Worm (Caenorhabditis elegans) whole organism, L2 larva: ENCODE results near the gene lig-4.

Experiments used
- ZK546.5 ChIP-seq: sonication (generic microtip); optimal IDR thresholded peaks from 2 replicates; lab custom pipeline; 2017; ENCODE audit warnings: missing biosample characterization, missing genetic modification characterization
- aly-2 ChIP-seq: fragments of 150-350 bp; optimal IDR thresholded peaks from 2 replicates; lab custom pipeline; 2014; ENCODE audit warnings: missing biosample characterization, missing genetic modification characterization
- blmp-1 ChIP-seq: sonication (generic microtip); optimal IDR thresholded peaks from 2 replicates; lab custom pipeline; 2017; ENCODE audit warnings: missing genetic modification characterization, mild to moderate bottlenecking, missing compliant biosample characterization, antibody characterized with exemption, moderate library complexity; ENCODE audit not compliant: insufficient read depth
- ceh-82 ChIP-seq: fragments of 150-350 bp; optimal IDR thresholded peaks from 2 replicates; lab custom pipeline; 2014; ENCODE audit warnings: missing biosample characterization, missing genetic modification characterization
- crh-2 ChIP-seq: sonication (generic microtip); optimal IDR thresholded peaks from 2 replicates; lab custom pipeline; 2017; ENCODE audit warnings: missing biosample characterization, missing genetic modification characterization
- egl-27 ChIP-seq: sonication (generic microtip); optimal IDR thresholded peaks from 3 replicates; lab custom pipeline; 2017; ENCODE audit warnings: missing biosample characterization, missing genetic modification reagents, missing genetic modification characterization
- elt-1 ChIP-seq: fragments of 150-350 bp; optimal IDR thresholded peaks from 2 replicates; lab custom pipeline; 2014; ENCODE audit warnings: missing biosample characterization, missing genetic modification characterization
- elt-3 ChIP-seq: sonication (generic microtip); optimal IDR thresholded peaks from 2 replicates; lab custom pipeline; 2017; ENCODE audit warnings: missing biosample characterization, missing genetic modification characterization
- fos-1 ChIP-seq: fragments of 150-350 bp; optimal IDR thresholded peaks from 2 replicates; lab custom pipeline; 2014; ENCODE audit warnings: missing biosample characterization, missing genetic modification characterization
- lin-11 ChIP-seq: fragments of 150-350 bp; sonication (generic microtip); optimal IDR thresholded peaks from 2 replicates; lab custom pipeline; 2014; ENCODE audit warnings: missing biosample characterization, missing genetic modification characterization, inconsistent platforms, mixed read lengths
- lin-13 ChIP-seq: fragments of 150-350 bp; optimal IDR thresholded peaks from 2 replicates; lab custom pipeline; 2014; ENCODE audit warnings: missing biosample characterization, missing genetic modification reagents, missing genetic modification characterization
- lin-39 ChIP-seq: fragments of 150-350 bp; optimal IDR thresholded peaks from 2 replicates; lab custom pipeline; 2014; ENCODE audit warnings: missing biosample characterization, missing genetic modification reagents, missing genetic modification characterization
- mbf-1 ChIP-seq: sonication (generic microtip); optimal IDR thresholded peaks from 2 replicates; lab custom pipeline; 2017; ENCODE audit warnings: missing biosample characterization, missing genetic modification characterization
- mdl-1 ChIP-seq, 2 experiments: fragments of 150-350 bp in 1 of 2; sonication (generic microtip) in 1 of 2; optimal IDR thresholded peaks; 2 replicates each; lab custom pipeline; 2017; ENCODE audit warnings: missing biosample characterization in 2 of 2, missing genetic modification characterization in 2 of 2
- nhr-10 ChIP-seq: sonication (generic microtip); optimal IDR thresholded peaks from 2 replicates; lab custom pipeline; 2017; ENCODE audit warnings: missing biosample characterization, missing genetic modification characterization
- nhr-129 ChIP-seq: fragments of 150-350 bp; optimal IDR thresholded peaks from 2 replicates; lab custom pipeline; 2014; ENCODE audit warnings: missing biosample characterization, missing genetic modification characterization
- nhr-21 ChIP-seq: fragments of 150-350 bp; optimal IDR thresholded peaks from 2 replicates; lab custom pipeline; 2014; ENCODE audit warnings: missing biosample characterization, missing genetic modification characterization
- nhr-23 ChIP-seq: fragments of 150-350 bp; optimal IDR thresholded peaks from 2 replicates; lab custom pipeline; 2014; ENCODE audit warnings: missing biosample characterization, missing genetic modification reagents, missing genetic modification characterization
- nhr-237 ChIP-seq: fragments of 150-350 bp; optimal IDR thresholded peaks from 2 replicates; lab custom pipeline; 2014; ENCODE audit warnings: missing biosample characterization, missing genetic modification characterization
- nhr-25 ChIP-seq: fragments of 150-350 bp; sonication (generic microtip); optimal IDR thresholded peaks from 3 replicates; lab custom pipeline; 2014; ENCODE audit warnings: missing biosample characterization, missing genetic modification characterization
- nhr-6 ChIP-seq: fragments of 150-350 bp; optimal IDR thresholded peaks from 2 replicates; lab custom pipeline; 2014; ENCODE audit warnings: missing biosample characterization, missing genetic modification characterization
- nhr-77 ChIP-seq: fragments of 150-350 bp; optimal IDR thresholded peaks from 2 replicates; lab custom pipeline; 2014; ENCODE audit warnings: missing biosample characterization, missing genetic modification characterization
- peb-1 ChIP-seq: fragments of 150-350 bp; optimal IDR thresholded peaks from 2 replicates; lab custom pipeline; 2014; ENCODE audit warnings: missing biosample characterization, missing genetic modification characterization
- sma-3 ChIP-seq: sonication (generic microtip); optimal IDR thresholded peaks from 2 replicates; lab custom pipeline; 2016; ENCODE audit warnings: missing genetic modification reagents, missing genetic modification characterization, missing compliant biosample characterization
- sma-9 ChIP-seq, 2 experiments: fragments of 150-350 bp in 1 of 2; sonication (generic microtip) in 1 of 2; optimal IDR thresholded peaks; 2 replicates each; lab custom pipeline; 2014 to 2016; ENCODE audit warnings: missing genetic modification characterization in 2 of 2, mild to moderate bottlenecking in 1 of 2, missing biosample characterization in 1 of 2, missing compliant biosample characterization in 1 of 2, missing genetic modification reagents in 1 of 2, moderate library complexity in 1 of 2
- unc-39 ChIP-seq: fragments of 150-350 bp; optimal IDR thresholded peaks from 2 replicates; lab custom pipeline; 2014; ENCODE audit warnings: missing biosample characterization, missing genetic modification characterization
- unc-62 ChIP-seq: fragments of 150-350 bp; optimal IDR thresholded peaks from 2 replicates; lab custom pipeline; 2014; ENCODE audit warnings: missing biosample characterization, missing genetic modification reagents, missing genetic modification characterization
- ztf-1 ChIP-seq: fragments of 200-800 bp; sonication (Bioruptor generic); conservative IDR thresholded peaks from 2 replicates; pipeline ENCODE4 v1.3.6; 2022; ENCODE audit warnings: missing genetic modification characterization, missing compliant biosample characterization
- ztf-4 ChIP-seq: fragments of 150-350 bp; optimal IDR thresholded peaks from 2 replicates; lab custom pipeline; 2014; ENCODE audit warnings: missing biosample characterization, missing genetic modification characterization

Gene lig-4

ce11 chrIII:7489055-7489534, 32.2 kb upstream of the lig-4 start, which contains the start of gene mup-4:
mup-4 (minus strand) TSS chrIII:7489105.
- TF ChIP-seq nhr-25 (tag; lab: Kevin White, UChicago) (peak; percentile 37), sma-3 (GFP tag; lab: Kevin White, UChicago) (peak; percentile 59), fos-1 (tag; lab: Kevin White, UChicago) (peak; percentile 8), blmp-1 (tag; lab: Kevin White, UChicago) (peak; percentile 45), nhr-129 (tag; lab: Kevin White, UChicago) (no peak)

ce11 chrIII:7490061-7490460, 31.2 kb upstream of the lig-4 start:
- TF ChIP-seq unc-39 (tag; lab: Kevin White, UChicago) (no peak), blmp-1 (tag; lab: Kevin White, UChicago) (peak; percentile 55)

ce11 chrIII:7491931-7492330, 29.3 kb upstream of the lig-4 start:
- TF ChIP-seq mbf-1 (tag; lab: Kevin White, UChicago), result no peak
- TF ChIP-seq nhr-21 (tag; lab: Kevin White, UChicago), result peak; percentile 1
- TF ChIP-seq mdl-1 (tag; optimal IDR thresholded peaks at IDR 0.05; lab: Kevin White, UChicago), result no peak
- no peak for TF ChIP-seq unc-62 (GFP tag; lab: Kevin White, UChicago)

- TF ChIP-seq lin-11 (tag; lab: Kevin White, UChicago) (no peak), ZK546.5 (tag; lab: Kevin White, UChicago) (no peak), lin-39 (tag; lab: Kevin White, UChicago) (no peak), sma-9 (GFP tag; optimal IDR thresholded peaks at IDR 0.05; lab: Kevin White, UChicago) (no peak), sma-9 (tag; optimal IDR thresholded peaks at IDR 0.05; lab: Kevin White, UChicago) (no peak), blmp-1 (tag; lab: Kevin White, UChicago) (peak; percentile 53)
These were observed 26.4 kb upstream of the lig-4 start for ce11 chrIII:7494850-7495314.

DNA sequence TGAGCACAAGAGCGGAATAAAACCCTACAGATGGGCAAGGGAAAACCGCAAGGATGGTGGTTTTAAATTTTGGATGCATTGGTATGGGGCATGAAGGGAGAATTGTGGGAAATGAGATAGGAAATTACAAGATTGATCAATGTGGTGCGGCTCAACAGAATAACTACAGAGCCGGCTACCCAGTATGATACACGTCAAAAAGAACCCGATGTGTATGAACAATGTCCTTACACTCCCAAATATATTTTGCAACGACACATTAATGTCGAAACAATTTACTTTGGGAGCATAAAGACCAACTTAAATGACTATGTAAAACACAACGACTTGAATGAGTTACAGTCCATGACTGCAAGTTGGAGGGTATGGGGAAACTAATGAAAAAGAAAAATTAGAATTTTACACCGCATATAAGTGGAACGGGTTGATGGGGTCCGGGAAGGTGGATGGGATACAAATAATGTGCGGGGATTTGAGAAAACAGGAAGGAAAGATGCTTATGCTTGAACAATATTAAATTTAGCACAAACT, 25.6 kb upstream of the lig-4 start:
- no peak for TF ChIP-seq crh-2
- TF ChIP-seq nhr-21 (tag; lab: Kevin White, UChicago), result no peak
- no peak for TF ChIP-seq nhr-237 (tag; lab: Kevin White, UChicago)
- TF ChIP-seq nhr-10 (tag; lab: Kevin White, UChicago), result no peak
- TF ChIP-seq aly-2 (tag; lab: Kevin White, UChicago), result no peak
- no peak for TF ChIP-seq nhr-129 (tag; lab: Kevin White, UChicago)
- TF ChIP-seq mbf-1 (tag; lab: Kevin White, UChicago), result no peak

DNA sequence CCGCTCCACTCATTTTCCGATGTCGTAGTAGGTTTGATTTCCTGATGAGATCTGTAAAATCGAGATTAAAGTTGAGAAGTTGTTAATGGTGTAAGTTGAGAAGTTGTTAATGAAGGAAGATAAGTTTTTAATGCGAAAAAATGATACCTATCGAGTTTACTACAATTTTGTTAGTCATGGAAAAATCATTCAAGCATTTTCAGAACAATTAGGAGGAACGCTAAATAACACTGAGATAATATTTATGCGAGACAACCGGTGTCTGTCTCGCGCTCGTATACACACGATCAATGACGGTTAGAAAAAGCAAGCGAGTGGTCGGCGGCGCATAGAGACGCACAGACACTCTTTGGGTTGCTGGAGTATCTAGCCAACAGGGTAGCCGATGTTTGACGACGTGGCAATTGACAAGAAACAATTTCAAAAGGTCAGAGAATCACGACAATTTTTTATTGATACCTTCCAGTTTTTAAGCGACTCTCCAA, 23.4 kb upstream of the lig-4 start, which contains the start of gene cgh-1:
TSS of gene cgh-1 (minus strand) at position 51 of the 485 bp plus-strand sequence.
- TF ChIP-seq lin-11 (tag; lab: Kevin White, UChicago) (no peak), egl-27 (tag; lab: Kevin White, UChicago) (no peak), sma-9 (GFP tag; optimal IDR thresholded peaks at IDR 0.05; lab: Kevin White, UChicago) (no peak), sma-9 (tag; optimal IDR thresholded peaks at IDR 0.05; lab: Kevin White, UChicago) (no peak), nhr-21 (tag; lab: Kevin White, UChicago) (no peak), sma-3 (GFP tag; lab: Kevin White, UChicago) (no peak), peb-1 (no peak), ceh-82 (no peak), nhr-23 (no peak), ztf-1 (no peak), ZK546.5 (tag; lab: Kevin White, UChicago) (no peak), nhr-6 (tag; lab: Kevin White, UChicago) (no peak), elt-3 (tag; lab: Kevin White, UChicago) (no peak), nhr-77 (tag; lab: Kevin White, UChicago) (no peak), lin-13 (no peak), ztf-4 (tag; lab: Kevin White, UChicago) (no peak), elt-1 (tag; lab: Kevin White, UChicago) (no peak), fos-1 (tag; lab: Kevin White, UChicago) (no peak)
